Worm (Caenorhabditis elegans) whole organism, L3 larva: ENCODE data around the gene T16H12.9.

ENCODE experiments used
- R02D3.7 ChIP-seq: fragments of 150-350 bp; optimal IDR thresholded peaks from 2 replicates; lab custom pipeline; 2014; ENCODE audit warnings: missing biosample characterization, missing genetic modification characterization
- aly-2 ChIP-seq: fragments of 150-350 bp; optimal IDR thresholded peaks from 2 replicates; lab custom pipeline; 2014; ENCODE audit warnings: missing biosample characterization, missing genetic modification characterization
- ceh-16 ChIP-seq: sonication (generic microtip); optimal IDR thresholded peaks from 2 replicates; lab custom pipeline; 2017; ENCODE audit warnings: missing biosample characterization, missing genetic modification characterization
- elt-1 ChIP-seq: fragments of 150-350 bp; optimal IDR thresholded peaks from 2 replicates; lab custom pipeline; 2014; ENCODE audit warnings: missing biosample characterization, missing genetic modification characterization
- fos-1 ChIP-seq: fragments of 150-350 bp; optimal IDR thresholded peaks from 2 replicates; lab custom pipeline; 2014; ENCODE audit warnings: missing biosample characterization, missing genetic modification characterization
- jun-1 ChIP-seq: fragments of 150-350 bp; optimal IDR thresholded peaks from 2 replicates; lab custom pipeline; 2014; ENCODE audit warnings: missing biosample characterization, missing genetic modification reagents, missing genetic modification characterization
- lin-15B ChIP-seq: fragments of 150-350 bp; optimal IDR thresholded peaks from 2 replicates; lab custom pipeline; 2014; ENCODE audit warnings: missing biosample characterization, missing genetic modification characterization
- nhr-28 ChIP-seq: fragments of 150-350 bp; optimal IDR thresholded peaks from 2 replicates; lab custom pipeline; 2014; ENCODE audit warnings: missing biosample characterization, missing genetic modification characterization
- pqm-1 ChIP-seq: fragments of 150-350 bp; optimal IDR thresholded peaks from 2 replicates; lab custom pipeline; 2017; ENCODE audit warnings: missing biosample characterization, missing genetic modification characterization, inconsistent platforms
- snpc-4 ChIP-seq: fragments of 150-350 bp; optimal IDR thresholded peaks from 2 replicates; lab custom pipeline; 2014; ENCODE audit warnings: missing biosample characterization, missing genetic modification characterization
- unc-39 ChIP-seq: sonication (generic microtip); optimal IDR thresholded peaks from 4 replicates; lab custom pipeline; 2017; ENCODE audit warnings: missing biosample characterization, missing genetic modification characterization
- unc-62 ChIP-seq: fragments of 150-350 bp; sonication (generic microtip); optimal IDR thresholded peaks from 4 replicates; lab custom pipeline; 2014; ENCODE audit warnings: missing biosample characterization, missing genetic modification reagents, missing genetic modification characterization
- zag-1 ChIP-seq: fragments of 150-350 bp; optimal IDR thresholded peaks from 2 replicates; lab custom pipeline; 2014; ENCODE audit warnings: missing biosample characterization, missing genetic modification characterization

DNA sequence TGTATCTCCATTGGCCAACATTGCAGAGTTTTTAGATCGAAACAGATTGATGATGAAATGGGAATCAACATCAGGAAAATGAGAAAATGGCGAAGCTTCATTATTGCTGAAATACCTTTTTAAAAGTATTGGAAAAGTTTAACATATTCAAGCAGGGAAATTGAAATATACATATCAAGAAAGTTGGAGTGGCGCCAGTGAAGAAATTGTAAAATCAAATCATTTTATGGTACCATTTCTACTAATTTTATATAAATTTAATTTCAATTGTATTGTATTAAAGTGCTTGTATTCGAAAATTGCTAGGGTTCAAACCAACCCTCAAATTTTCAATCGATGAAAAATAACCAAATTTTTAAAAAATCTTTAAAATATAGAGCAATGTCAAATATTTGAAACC is 2.7 kb upstream of the T16H12.9 start, which contains the start of gene srt-55:
- TF ChIP-seq snpc-4 (no peak), zag-1 (tag; lab: Kevin White, UChicago) (no peak), pqm-1 (tag; lab: Kevin White, UChicago) (no peak), ceh-16 (tag; lab: Kevin White, UChicago) (no peak), nhr-28 (tag; lab: Kevin White, UChicago) (no peak), unc-62 (GFP tag; lab: Kevin White, UChicago) (no peak), lin-15B (no peak), aly-2 (tag; lab: Kevin White, UChicago) (no peak), jun-1 (tag; lab: Kevin White, UChicago) (no peak), unc-39 (tag; lab: Kevin White, UChicago) (no peak), R02D3.7 (no peak), fos-1 (tag; lab: Kevin White, UChicago) (no peak), elt-1 (tag; lab: Kevin White, UChicago) (no peak)
